Worm (Caenorhabditis elegans): Measurements from ENCODE around the gene F54E2.5.

ce11 chrV:2825978-2826377 is 10.1 kb upstream of the F54E2.5 start:
- TF ChIP-seq mls-2 (tag; optimal IDR thresholded peaks at IDR 0.05) (no peak), tbx-8 (GFP tag; optimal IDR thresholded peaks at IDR 0.05) (no peak), nhr-237 (tag; optimal IDR thresholded peaks at IDR 0.05) (no peak), zip-8 (tag; optimal IDR thresholded peaks at IDR 0.05) (no peak)
